Fruit fly (Drosophila melanogaster) whole organism, adult: ENCODE data around the gene CG42633.

Source experiments
- CG11617 ChIP-seq: fragments of 200-800 bp; sonication (Bioruptor generic); optimal IDR thresholded peaks from 2 replicates; lab custom pipeline; 2017; ENCODE audit warnings: mild to moderate bottlenecking, missing biosample characterization, missing genetic modification reagents, missing genetic modification characterization
- CG12768 ChIP-seq: fragments of 200-800 bp; sonication (Bioruptor generic); optimal IDR thresholded peaks from 2 replicates; lab custom pipeline; 2017; ENCODE audit warnings: missing biosample characterization, missing genetic modification characterization, mild to moderate bottlenecking, moderate library complexity, missing genetic modification reagents
- CG14711 ChIP-seq: fragments of 200-800 bp; sonication (Bioruptor generic); optimal IDR thresholded peaks from 2 replicates; lab custom pipeline; 2018; ENCODE audit warnings: missing biosample characterization, mild to moderate bottlenecking, missing genetic modification characterization, moderate library complexity
- CG1620 ChIP-seq: fragments of 200-800 bp; sonication (Bioruptor generic); optimal IDR thresholded peaks from 2 replicates; lab custom pipeline; 2016; ENCODE audit warnings: missing biosample characterization, missing genetic modification characterization
- CG33017 ChIP-seq: fragments of 200-800 bp; sonication (Bioruptor generic); optimal IDR thresholded peaks from 2 replicates; lab custom pipeline; 2018; ENCODE audit warnings: missing biosample characterization, mild to moderate bottlenecking, missing genetic modification characterization, moderate library complexity
- CG5204 ChIP-seq: fragments of 200-800 bp; sonication (Bioruptor generic); optimal IDR thresholded peaks from 2 replicates; lab custom pipeline; 2016; ENCODE audit warnings: missing biosample characterization, missing genetic modification characterization
- CG7045 ChIP-seq: fragments of 200-800 bp; sonication (Bioruptor generic); optimal IDR thresholded peaks from 2 replicates; lab custom pipeline; 2017; ENCODE audit warnings: missing biosample characterization, mild to moderate bottlenecking, missing genetic modification characterization
- CG7101 ChIP-seq: fragments of 200-800 bp; sonication (Bioruptor generic); optimal IDR thresholded peaks from 2 replicates; lab custom pipeline; 2018; ENCODE audit warnings: missing biosample characterization, mild to moderate bottlenecking, missing genetic modification characterization, moderate library complexity
- Clk ChIP-seq: fragments of 200-800 bp; sonication (Bioruptor generic); optimal IDR thresholded peaks from 2 replicates; lab custom pipeline; 2017; ENCODE audit warnings: missing biosample characterization, missing genetic modification characterization
- Crg-1 ChIP-seq: fragments of 200-800 bp; sonication (Bioruptor generic); optimal IDR thresholded peaks from 2 replicates; lab custom pipeline; 2016; ENCODE audit warnings: missing biosample characterization, missing genetic modification characterization
- Hr96 ChIP-seq: fragments of 200-800 bp; sonication (Bioruptor generic); optimal IDR thresholded peaks from 2 replicates; lab custom pipeline; 2016; ENCODE audit warnings: missing biosample characterization, missing genetic modification characterization
- Mnt ChIP-seq: fragments of 200-800 bp; sonication (Bioruptor generic); optimal IDR thresholded peaks from 2 replicates; lab custom pipeline; 2016; ENCODE audit warnings: missing biosample characterization, mild to moderate bottlenecking, missing genetic modification characterization
- bab1 ChIP-seq: fragments of 200-800 bp; sonication (Bioruptor generic); optimal IDR thresholded peaks from 3 replicates; lab custom pipeline; 2019; ENCODE audit warnings: missing biosample characterization, mild to moderate bottlenecking, missing genetic modification characterization, moderate library complexity
- cic ChIP-seq: fragments of 200-800 bp; sonication (Bioruptor generic); optimal IDR thresholded peaks from 2 replicates; lab custom pipeline; 2017; ENCODE audit warnings: missing biosample characterization, mild to moderate bottlenecking, missing genetic modification characterization, moderate library complexity
- cnc ChIP-seq, 2 experiments: fragments of >200 bp; optimal IDR thresholded peaks; 2 replicates each; lab custom pipeline; 2017
- kay ChIP-seq: fragments of 200-800 bp; sonication (Bioruptor generic); peaks from one replicate; lab custom pipeline; 2016; ENCODE audit warnings: missing biosample characterization, missing genetic modification characterization, borderline replicate concordance
- ovo ChIP-seq: fragments of 200-800 bp; sonication (Bioruptor generic); optimal IDR thresholded peaks from 2 replicates; lab custom pipeline; 2016; ENCODE audit warnings: missing biosample characterization, missing genetic modification characterization
- pad ChIP-seq: fragments of 200-800 bp; sonication (Bioruptor generic); optimal IDR thresholded peaks from 3 replicates; lab custom pipeline; 2017; ENCODE audit warnings: missing biosample characterization, missing genetic modification characterization, mild to moderate bottlenecking, moderate library complexity, missing genetic modification reagents
- tj ChIP-seq: fragments of 200-800 bp; sonication (Bioruptor generic); optimal IDR thresholded peaks from 3 replicates; lab custom pipeline; 2017; ENCODE audit warnings: missing biosample characterization, mild to moderate bottlenecking, missing genetic modification characterization, moderate library complexity
- toe ChIP-seq: fragments of 200-800 bp; sonication (Bioruptor generic); optimal IDR thresholded peaks from 2 replicates; lab custom pipeline; 2016; ENCODE audit warnings: missing biosample characterization, missing genetic modification characterization

Gene CG42633

DNA sequence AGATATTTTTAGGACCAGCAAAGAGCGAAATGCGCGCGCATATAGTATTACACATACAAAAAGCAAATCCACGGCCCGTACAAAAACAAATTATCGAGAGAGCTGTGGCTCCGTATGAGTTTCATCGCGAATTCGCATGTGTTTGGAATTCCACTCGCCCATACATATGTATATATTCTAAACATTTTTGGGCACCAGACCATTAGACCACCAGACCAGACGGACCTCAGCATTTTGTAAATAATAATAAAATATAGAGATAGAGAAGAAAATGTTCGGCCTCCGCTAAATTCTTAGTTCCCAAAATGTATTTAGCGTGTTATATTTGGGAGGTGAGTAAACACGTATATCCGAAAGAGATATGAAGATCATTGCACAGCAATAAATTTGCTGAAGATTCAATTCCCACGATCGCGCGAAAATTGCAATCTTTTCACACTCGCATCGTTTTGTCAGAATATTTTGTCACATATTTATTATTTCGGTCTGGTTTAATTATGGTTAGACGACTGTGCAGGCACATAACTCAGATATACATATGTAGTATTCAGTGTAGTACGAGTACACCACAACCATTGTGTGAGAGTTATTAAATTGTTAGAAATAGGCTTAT, 5.9 kb downstream of the CG42633 start:
- TF ChIP-seq Clk (GFP tag; lab: Kevin White, UChicago) (no peak), CG7101 (no peak), Crg-1 (GFP tag; lab: Kevin White, UChicago) (no peak), cnc (optimal IDR thresholded peaks at IDR 0.05; lab: Kevin White, UChicago) (no peak), CG7045 (GFP tag; lab: Kevin White, UChicago) (no peak), CG12768 (no peak), tj (GFP tag; lab: Kevin White, UChicago) (no peak), CG5204 (GFP tag; lab: Kevin White, UChicago) (no peak), Mnt (no peak), Hr96 (GFP tag; lab: Kevin White, UChicago) (no peak), kay (GFP tag; lab: Kevin White, UChicago) (no peak)

DNA sequence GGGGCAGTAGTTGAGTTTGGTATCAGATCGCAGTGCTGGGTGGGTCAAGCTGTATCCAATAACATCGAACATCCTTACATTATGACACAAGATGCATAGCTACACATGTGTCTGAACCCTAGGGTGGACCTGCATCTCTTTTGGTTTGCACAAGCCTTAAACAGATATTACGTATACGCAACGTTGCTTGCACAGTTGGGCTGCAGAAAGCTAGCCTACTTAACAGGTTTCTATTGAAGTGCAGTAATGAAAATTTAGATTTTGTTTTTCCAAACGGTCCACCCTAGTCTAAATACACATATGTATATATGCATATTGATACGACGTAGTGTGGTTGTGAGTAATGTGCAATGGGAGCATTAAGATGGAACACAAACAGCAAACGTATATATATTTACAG, 6.8 kb downstream of the CG42633 start:
- no peak for TF ChIP-seq cic (GFP tag; lab: Kevin White, UChicago)
- TF ChIP-seq Clk (GFP tag; lab: Kevin White, UChicago) = no peak
- no peak for TF ChIP-seq Crg-1 (GFP tag; lab: Kevin White, UChicago)
- TF ChIP-seq kay (GFP tag; lab: Kevin White, UChicago) = no peak
- no peak for TF ChIP-seq CG7045 (GFP tag; lab: Kevin White, UChicago)
- TF ChIP-seq CG1620 = no peak
- no peak for TF ChIP-seq toe (GFP tag; lab: Kevin White, UChicago)
- TF ChIP-seq CG14711 (tag; lab: Kevin White, UChicago) = no peak
- no peak for TF ChIP-seq CG7101

DNA sequence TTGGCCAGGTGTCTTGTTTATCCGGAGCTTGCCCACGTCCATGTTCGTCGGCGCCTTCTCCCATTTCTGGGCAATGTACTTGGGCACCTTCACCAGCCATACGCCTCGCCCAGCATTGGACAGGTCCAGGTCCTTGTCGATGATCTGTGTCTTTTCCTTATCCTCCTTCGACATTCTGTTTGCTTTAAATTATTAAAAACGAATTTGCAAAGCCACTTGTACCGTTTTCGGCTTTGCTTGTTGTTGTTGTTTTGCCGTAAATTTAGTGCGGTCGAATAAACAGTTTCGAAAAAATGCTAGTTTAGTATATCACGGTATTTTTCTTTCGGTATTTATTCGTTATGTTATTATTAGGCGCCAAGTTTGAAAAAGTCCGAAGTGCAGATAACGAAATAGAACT, 14.5 kb downstream of the CG42633 start, which contains the start of gene TfIIFbeta:
TSS of gene TfIIFbeta (minus strand) at position 279 of the 400 bp plus-strand sequence.
- TF ChIP-seq bab1 (GFP tag; lab: Kevin White, UChicago) = no peak
- no peak for TF ChIP-seq tj (GFP tag; lab: Kevin White, UChicago)
- no peak for TF ChIP-seq CG11617
- no peak for TF ChIP-seq Hr96 (GFP tag; lab: Kevin White, UChicago)
- TF ChIP-seq Mnt = no peak
- TF ChIP-seq cic (GFP tag; lab: Kevin White, UChicago) = no peak
- no peak for TF ChIP-seq CG5204 (GFP tag; lab: Kevin White, UChicago)
- no peak for TF ChIP-seq CG7045 (GFP tag; lab: Kevin White, UChicago)
- no peak for TF ChIP-seq CG12768
- TF ChIP-seq CG33017 = no peak
- no peak for TF ChIP-seq ovo (GFP tag; lab: Kevin White, UChicago)
- no peak for TF ChIP-seq CG7101
- no peak for TF ChIP-seq Crg-1 (GFP tag; lab: Kevin White, UChicago)
- TF ChIP-seq CG1620 = no peak
- no peak for TF ChIP-seq CG14711 (tag; lab: Kevin White, UChicago)
- TF ChIP-seq pad (GFP tag; lab: Kevin White, UChicago) = no peak

DNA sequence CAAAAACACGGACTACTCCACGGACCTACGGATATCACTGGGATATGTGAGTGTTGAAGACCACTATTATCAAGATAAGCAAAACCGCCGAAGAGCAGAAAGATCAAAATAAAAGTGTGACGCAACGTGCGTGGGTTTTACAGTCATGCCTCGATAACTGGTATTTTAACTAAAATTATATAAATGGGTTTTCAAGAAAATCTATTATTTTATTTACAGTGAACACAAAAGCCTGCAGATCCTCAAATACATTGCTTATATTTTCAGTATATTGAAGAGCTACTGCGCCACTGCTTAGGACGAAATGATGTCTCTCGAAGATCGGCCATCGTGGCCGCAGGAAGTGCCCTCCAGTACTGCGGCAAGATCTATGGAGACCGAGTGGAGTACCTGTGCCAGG, 20.1 kb downstream of the CG42633 start:
- TF ChIP-seq CG7045 (GFP tag; lab: Kevin White, UChicago) = no peak
- no peak for TF ChIP-seq cnc (optimal IDR thresholded peaks at IDR 0.05; lab: Kevin White, UChicago)
- TF ChIP-seq CG33017 = no peak
- no peak for TF ChIP-seq CG7101
- TF ChIP-seq kay (GFP tag; lab: Kevin White, UChicago) = no peak
- TF ChIP-seq Clk (GFP tag; lab: Kevin White, UChicago) = no peak

DNA sequence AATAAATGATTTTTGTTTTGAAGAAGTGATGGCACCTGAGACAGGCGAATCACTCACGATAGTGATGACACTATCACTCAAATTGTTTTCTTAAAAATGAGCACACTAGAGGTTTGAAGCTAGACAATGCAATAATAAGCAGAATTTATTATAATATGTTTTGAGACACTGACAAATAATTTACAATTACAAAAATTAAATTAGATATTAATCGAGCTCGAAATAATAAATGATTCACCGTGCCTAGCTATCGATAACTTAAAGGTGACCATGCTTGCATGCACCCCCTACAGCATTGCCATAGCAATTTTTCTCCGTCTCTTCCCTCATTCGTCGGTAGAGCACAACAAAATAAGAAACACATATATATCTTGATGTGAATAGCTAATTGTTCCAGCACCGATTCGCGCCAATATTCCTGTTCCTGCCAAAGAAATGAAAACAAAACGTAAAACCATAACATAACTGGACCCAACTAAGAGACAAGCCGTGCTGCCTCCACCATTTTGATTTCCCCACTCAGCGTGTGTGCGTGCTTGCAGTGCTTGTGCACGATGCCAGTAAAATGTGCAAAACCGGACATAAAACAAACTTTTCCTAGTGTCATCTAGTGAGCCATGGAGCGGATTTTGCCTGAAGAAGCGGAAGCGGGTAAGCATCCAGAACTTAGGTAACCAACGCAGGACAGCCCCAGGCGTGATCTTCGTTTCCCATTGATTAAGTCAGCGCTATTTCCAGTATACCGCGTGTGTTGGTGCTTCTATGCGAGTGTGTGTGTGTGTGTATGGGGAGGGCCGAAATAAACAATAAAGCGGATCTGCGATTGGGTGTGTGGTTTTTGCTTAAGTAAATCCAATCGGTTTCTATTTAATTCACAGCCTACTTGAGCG, 20.9 kb downstream of the CG42633 start, which contains the start of the genes MED7 and Cap-H2:
TSS of gene MED7 (minus strand) at position 67 of the 890 bp plus-strand sequence.
TSS of gene Cap-H2 (plus strand) at position 345 of the 890 bp plus-strand sequence.
- peak; percentile 30 for TF ChIP-seq CG33017
- peak; percentile 92 for TF ChIP-seq toe (GFP tag; lab: Kevin White, UChicago)
- TF ChIP-seq CG1620 = peak; percentile 79
- TF ChIP-seq ovo (GFP tag; lab: Kevin White, UChicago) = peak; percentile 53
- peak; percentile 51 for TF ChIP-seq CG7101
- peak; percentile 79 for TF ChIP-seq CG7045 (GFP tag; lab: Kevin White, UChicago)
- peak; percentile 76 for TF ChIP-seq Hr96 (GFP tag; lab: Kevin White, UChicago)
- TF ChIP-seq CG5204 (GFP tag; lab: Kevin White, UChicago) = peak; percentile 73
- no peak for TF ChIP-seq CG12768
- peak; percentile 28 for TF ChIP-seq tj (GFP tag; lab: Kevin White, UChicago)
- peak; percentile 36 for TF ChIP-seq Clk (GFP tag; lab: Kevin White, UChicago)
- TF ChIP-seq bab1 (GFP tag; lab: Kevin White, UChicago) = peak; percentile 76
- TF ChIP-seq kay (GFP tag; lab: Kevin White, UChicago) = peak; percentile 56
- peak; percentile 50 for TF ChIP-seq CG11617
- TF ChIP-seq Crg-1 (GFP tag; lab: Kevin White, UChicago) = peak; percentile 63
- TF ChIP-seq Mnt = peak; percentile 72
- TF ChIP-seq cic (GFP tag; lab: Kevin White, UChicago) = peak; percentile 83
- TF ChIP-seq CG14711 (tag; lab: Kevin White, UChicago) = peak; percentile 65
- TF ChIP-seq cnc (optimal IDR thresholded peaks at IDR 0.05; lab: Kevin White, UChicago) = no peak
- peak; percentile 68 for TF ChIP-seq pad (GFP tag; lab: Kevin White, UChicago)
